Fruit fly (Drosophila melanogaster) Kc167 (cell line): ENCODE measurements around the gene Cpr78E.

Experiments used
- Myc ChIP-seq: fragments of >200 bp; optimal IDR thresholded peaks from 2 replicates; lab custom pipeline; 2017; ENCODE audit warnings: missing external identifiers
- Sin3A ChIP-seq: fragments of >200 bp; optimal IDR thresholded peaks from 2 replicates; lab custom pipeline; 2018; ENCODE audit warnings: missing external identifiers
- h ChIP-seq: fragments of >200 bp; optimal IDR thresholded peaks from 3 replicates; lab custom pipeline; 2018; ENCODE audit warnings: missing external identifiers
- insv ChIP-seq: fragments of >200 bp; optimal IDR thresholded peaks from 3 replicates; lab custom pipeline; 2018; ENCODE audit warnings: missing external identifiers
- psq ChIP-seq: fragments of >200 bp; optimal IDR thresholded peaks from 2 replicates; lab custom pipeline; 2017; ENCODE audit warnings: missing external identifiers
- ttk ChIP-seq: sonication (Bioruptor generic); optimal IDR thresholded peaks from 2 replicates; lab custom pipeline; 2017; ENCODE audit warnings: missing external identifiers

Cpr78E gene

dm6 chr3L:21636265-21636993 lies 30.4 kb downstream of the Cpr78E start, which contains the start of gene CG32444:
TSS of gene CG32444 (plus strand) at chr3L:21636947.
- TF ChIP-seq Sin3A (lab: Kevin White, UChicago) (no peak), h (lab: Kevin White, UChicago) (no peak), Myc (no peak), psq (no peak), ttk (lab: Kevin White, UChicago) (no peak), insv (no peak)

dm6 chr3L:21635208-21635607 lies 31.6 kb downstream of the Cpr78E start, which contains the start of gene ORMDL:
TSS of gene ORMDL (plus strand) at chr3L:21635305.
- TF ChIP-seq insv (no peak), h (lab: Kevin White, UChicago) (no peak), ttk (lab: Kevin White, UChicago) (no peak), Myc (no peak), Sin3A (lab: Kevin White, UChicago) (no peak), psq (no peak)

- no peak for TF ChIP-seq psq
- TF ChIP-seq Sin3A (lab: Kevin White, UChicago), result no peak
- no peak for TF ChIP-seq ttk (lab: Kevin White, UChicago)
- TF ChIP-seq insv, result no peak
Measured at dm6 chr3L:21634152-21634689, 32.6 kb downstream of the Cpr78E start, which contains the start of gene MED1. TSS of gene MED1 (minus strand) at chr3L:21634446.

- TF ChIP-seq h (lab: Kevin White, UChicago) (no peak), ttk (lab: Kevin White, UChicago) (no peak), insv (no peak)
Measured at dm6 chr3L:21626036-21626614, 40.7 kb downstream of the Cpr78E start.

- no peak for TF ChIP-seq h (lab: Kevin White, UChicago)
- no peak for TF ChIP-seq Sin3A (lab: Kevin White, UChicago)
- TF ChIP-seq Myc, result no peak
- no peak for TF ChIP-seq psq
- TF ChIP-seq ttk (lab: Kevin White, UChicago), result no peak
- TF ChIP-seq insv, result no peak
Measured at dm6 chr3L:21625547-21625946, 41.2 kb downstream of the Cpr78E start, which contains the start of the genes CG7166 and Alg11. TSS of gene CG7166 (minus strand) at chr3L:21625647. TSS of gene Alg11 (plus strand) at chr3L:21625806.

- TF ChIP-seq Myc (no peak), ttk (lab: Kevin White, UChicago) (no peak), h (lab: Kevin White, UChicago) (no peak), insv (no peak), psq (no peak), Sin3A (lab: Kevin White, UChicago) (no peak)
Measured at dm6 chr3L:21617354-21617753, 49.4 kb downstream of the Cpr78E start, which contains the start of the genes S1P and CG11307. TSS of gene S1P (minus strand) at chr3L:21617376. TSS of gene CG11307 (plus strand) at chr3L:21617623.
